Worm (Caenorhabditis elegans): ENCODE data around the gene ugt-50.

DNA sequence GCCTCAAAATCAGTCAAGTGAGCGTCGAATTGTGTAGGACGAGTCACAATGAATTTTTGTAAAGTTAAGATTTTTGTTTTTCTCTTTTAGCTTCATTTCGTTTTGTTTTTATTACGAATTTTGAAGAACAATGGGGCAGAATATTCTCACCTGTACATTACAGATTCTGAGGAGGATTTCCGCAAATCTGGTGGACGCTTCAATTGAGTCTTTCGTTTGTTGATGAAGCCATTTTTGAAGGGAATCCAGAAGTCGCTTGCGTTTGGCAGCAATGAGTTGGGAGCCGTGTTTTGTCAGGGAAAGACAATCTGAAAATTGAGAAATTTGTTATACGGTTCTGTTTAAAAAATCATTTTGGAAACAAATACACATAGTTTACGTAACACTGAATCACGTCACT is 26.9 kb upstream of the ugt-50 start:
- no peak for TF ChIP-seq blmp-1 (tag; optimal IDR thresholded peaks at IDR 0.05; ENCODE audit: insufficient read depth)
- no peak for TF ChIP-seq nhr-6 (tag; optimal IDR thresholded peaks at IDR 0.05)
- no peak for TF ChIP-seq elt-1 (tag; optimal IDR thresholded peaks at IDR 0.05)
- no peak for TF ChIP-seq lin-39 (tag; optimal IDR thresholded peaks at IDR 0.05)
- no peak for TF ChIP-seq zag-1 (tag; optimal IDR thresholded peaks at IDR 0.05)

Data from whole organism, L2 larva.